Fruit fly (Drosophila melanogaster) whole organism, prepupa: ENCODE measurements around the gene HP4.

Experiments used
- CG11762 ChIP-seq: fragments of 200-800 bp; sonication (Bioruptor generic); optimal IDR thresholded peaks from 3 replicates; lab custom pipeline; 2016; ENCODE audit warnings: missing biosample characterization, missing genetic modification characterization; ENCODE audit not compliant: insufficient read depth
- CG32006 ChIP-seq: fragments of 200-800 bp; sonication (Bioruptor generic); optimal IDR thresholded peaks from 3 replicates; lab custom pipeline; 2017; ENCODE audit warnings: missing biosample characterization, mild to moderate bottlenecking, missing genetic modification characterization
- CG6163 ChIP-seq: fragments of 200-800 bp; sonication (Bioruptor generic); IDR thresholded peaks from 3 replicates; pipeline ENCODE4 v1.3.6; 2022; ENCODE audit warnings: missing biosample characterization, missing genetic modification characterization
- CG6854 ChIP-seq: fragments of 200-800 bp; sonication (Bioruptor generic); optimal IDR thresholded peaks from 2 replicates; lab custom pipeline; 2017; ENCODE audit warnings: missing biosample characterization, mild to moderate bottlenecking, missing genetic modification characterization
- CG7368 ChIP-seq: fragments of 200-800 bp; sonication (Bioruptor generic); optimal IDR thresholded peaks from 3 replicates; lab custom pipeline; 2016; ENCODE audit warnings: missing biosample characterization, missing genetic modification characterization
- CG8632 ChIP-seq: fragments of 200-800 bp; sonication (Bioruptor generic); optimal IDR thresholded peaks from 3 replicates; lab custom pipeline; 2016; ENCODE audit warnings: missing biosample characterization, missing genetic modification characterization
- Lpt ChIP-seq: fragments of 200-800 bp; sonication (Bioruptor generic); optimal IDR thresholded peaks from 3 replicates; lab custom pipeline; 2016; ENCODE audit warnings: missing biosample characterization, missing genetic modification characterization
- acj6 ChIP-seq: fragments of 200-800 bp; sonication (Bioruptor generic); optimal IDR thresholded peaks from 3 replicates; lab custom pipeline; 2016; ENCODE audit warnings: missing biosample characterization, missing genetic modification characterization
- dac ChIP-seq: fragments of 200-800 bp; sonication (Bioruptor generic); optimal IDR thresholded peaks from 2 replicates; lab custom pipeline; 2017; ENCODE audit warnings: missing biosample characterization, mild to moderate bottlenecking, missing genetic modification characterization
- esn ChIP-seq: fragments of 200-800 bp; sonication (Bioruptor generic); optimal IDR thresholded peaks from 2 replicates; lab custom pipeline; 2016; ENCODE audit warnings: missing biosample characterization, mild to moderate bottlenecking, missing genetic modification characterization, moderate library complexity
- fd59A ChIP-seq: fragments of 200-800 bp; sonication (Bioruptor generic); optimal IDR thresholded peaks from 2 replicates; lab custom pipeline; 2017; ENCODE audit warnings: missing biosample characterization, mild to moderate bottlenecking, missing genetic modification characterization, missing genetic modification reagents
- net ChIP-seq: fragments of 200-800 bp; sonication (Bioruptor generic); optimal IDR thresholded peaks from 3 replicates; lab custom pipeline; 2016; ENCODE audit warnings: missing biosample characterization, missing genetic modification characterization
- pdm3 ChIP-seq: fragments of 200-800 bp; sonication (Bioruptor generic); optimal IDR thresholded peaks from 3 replicates; lab custom pipeline; 2016; ENCODE audit warnings: missing biosample characterization, missing genetic modification characterization
- ss ChIP-seq, 2 experiments: fragments of 200-800 bp; sonication (Bioruptor generic); optimal IDR thresholded peaks; 2 replicates in 1 of 2; 3 replicates in 1 of 2; lab custom pipeline; 2017 to 2018; ENCODE audit warnings: mild to moderate bottlenecking in 2 of 2, missing biosample characterization in 2 of 2, missing genetic modification characterization in 2 of 2, moderate library complexity in 1 of 2

DNA sequence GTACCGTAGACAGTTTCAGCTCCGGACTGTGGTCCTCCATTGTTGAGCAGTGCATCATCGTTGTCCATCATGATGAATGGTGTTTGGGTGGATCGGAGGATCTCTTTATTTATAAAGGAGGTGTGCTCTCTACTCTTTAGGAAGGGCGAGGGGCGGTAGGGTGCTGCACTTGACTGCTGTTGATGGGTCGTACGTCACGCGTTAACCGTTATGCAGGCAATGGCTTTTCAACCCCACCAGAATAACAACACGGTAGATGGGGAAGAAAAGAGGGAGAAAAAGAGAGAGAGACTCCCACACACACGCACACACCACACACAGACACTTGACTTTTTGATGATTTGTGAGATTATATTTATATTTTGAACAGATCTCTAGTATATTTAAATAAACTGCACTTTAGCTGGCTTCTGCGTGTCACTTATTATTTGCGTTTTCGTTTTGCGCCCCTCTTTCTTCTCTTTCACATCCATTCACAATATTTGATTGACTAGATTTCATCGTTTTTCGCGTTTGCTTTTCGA lies 40.5 kb downstream of the HP4 start:
- TF ChIP-seq CG32006 (GFP tag; lab: Kevin White, UChicago) (no peak), CG11762 (GFP tag; lab: Kevin White, UChicago) (no peak), CG8632 (GFP tag; lab: Kevin White, UChicago) (no peak), pdm3 (no peak), net (GFP tag; lab: Kevin White, UChicago) (no peak), esn (no peak), CG6163 (no peak), fd59A (GFP tag; lab: Kevin White, UChicago) (no peak), Lpt (GFP tag; lab: Kevin White, UChicago) (no peak), ss (GFP tag; optimal IDR thresholded peaks at IDR 0.05; lab: Kevin White, UChicago) (no peak), CG6854 (GFP tag; lab: Kevin White, UChicago) (no peak), acj6 (no peak), dac (GFP tag; lab: Kevin White, UChicago) (no peak), CG7368 (GFP tag; lab: Kevin White, UChicago) (no peak)
